Fruit fly (Drosophila melanogaster) whole organism, embryonic: ENCODE results near the gene Acbp6.
A peak's percentile ranks its signal among the peaks of the same experiment; 100 is the strongest.

ENCODE experiments used
- Awh ChIP-seq: fragments of 200-800 bp; sonication (Bioruptor generic); IDR thresholded peaks from 2 replicates; pipeline ENCODE4, ENCODE4 v1.3.6; 2022; ENCODE audit warnings: missing biosample characterization, missing genetic modification characterization
- Blimp-1 ChIP-seq: fragments of 200-800 bp; sonication (Bioruptor generic); optimal IDR thresholded peaks from 3 replicates; lab custom pipeline; 2018; ENCODE audit warnings: missing biosample characterization, missing genetic modification characterization, mild to moderate bottlenecking, moderate library complexity, missing genetic modification reagents
- C15 ChIP-seq: fragments of 200-800 bp; sonication (Bioruptor generic); IDR thresholded peaks from 3 replicates; pipeline ENCODE4 v1.3.6; 2022; ENCODE audit warnings: missing biosample characterization, missing genetic modification characterization
- CG10209 ChIP-seq: fragments of 200-800 bp; sonication (Bioruptor generic); optimal IDR thresholded peaks from 3 replicates; lab custom pipeline; 2017; ENCODE audit warnings: missing biosample characterization, mild to moderate bottlenecking, missing genetic modification characterization, missing genetic modification reagents
- CG11504 ChIP-seq: fragments of 200-800 bp; sonication (Bioruptor generic); optimal IDR thresholded peaks from 3 replicates; lab custom pipeline; 2019; ENCODE audit warnings: missing biosample characterization, mild to moderate bottlenecking, missing genetic modification characterization, moderate library complexity
- CG12104 ChIP-seq: fragments of 200-800 bp; sonication (Bioruptor generic); optimal IDR thresholded peaks from 3 replicates; lab custom pipeline; 2016; ENCODE audit warnings: missing biosample characterization, missing genetic modification characterization
- CG12155 ChIP-seq: fragments of 200-800 bp; sonication (Bioruptor generic); optimal IDR thresholded peaks from 3 replicates; lab custom pipeline; 2016; ENCODE audit warnings: missing biosample characterization, missing genetic modification characterization
- CG1233 ChIP-seq: fragments of 200-800 bp; sonication (Bioruptor generic); optimal IDR thresholded peaks from 4 replicates; lab custom pipeline; 2018; ENCODE audit warnings: missing biosample characterization, mild to moderate bottlenecking, missing genetic modification characterization
- CG13123 ChIP-seq: fragments of 200-800 bp; sonication (Bioruptor generic); optimal IDR thresholded peaks from 2 replicates; lab custom pipeline; 2016; ENCODE audit warnings: missing biosample characterization, missing genetic modification characterization
- CG13424 ChIP-seq: fragments of 200-800 bp; sonication (Bioruptor generic); optimal IDR thresholded peaks from 2 replicates; lab custom pipeline; 2019; ENCODE audit warnings: missing biosample characterization, mild to moderate bottlenecking, missing genetic modification characterization, moderate library complexity
- CG1647 ChIP-seq: fragments of 200-800 bp; sonication (Bioruptor generic); optimal IDR thresholded peaks from 3 replicates; lab custom pipeline; 2016; ENCODE audit warnings: missing biosample characterization, missing genetic modification characterization
- CG17802 ChIP-seq: fragments of 200-800 bp; sonication (Bioruptor generic); optimal IDR thresholded peaks from 2 replicates; lab custom pipeline; 2018; ENCODE audit warnings: missing biosample characterization, mild to moderate bottlenecking, missing genetic modification characterization, moderate library complexity
- CG1792 ChIP-seq: fragments of 200-800 bp; sonication (Bioruptor generic); optimal IDR thresholded peaks from 2 replicates; lab custom pipeline; 2016; ENCODE audit warnings: missing biosample characterization, missing genetic modification characterization
- CG18619 ChIP-seq: fragments of 200-800 bp; sonication (Bioruptor generic); optimal IDR thresholded peaks from 3 replicates; lab custom pipeline; 2017; ENCODE audit warnings: missing biosample characterization, mild to moderate bottlenecking, missing genetic modification characterization
- CG30431 ChIP-seq: fragments of 200-800 bp; sonication (Bioruptor generic); optimal IDR thresholded peaks from 2 replicates; lab custom pipeline; 2017; ENCODE audit warnings: missing biosample characterization, missing genetic modification characterization
- CG3407 ChIP-seq: fragments of 200-800 bp; sonication (Bioruptor generic); optimal IDR thresholded peaks from 2 replicates; lab custom pipeline; 2018; ENCODE audit warnings: missing biosample characterization, mild to moderate bottlenecking, missing genetic modification characterization
- CG6854 ChIP-seq: fragments of 200-800 bp; sonication (Bioruptor generic); optimal IDR thresholded peaks from 3 replicates; lab custom pipeline; 2017; ENCODE audit warnings: missing biosample characterization, mild to moderate bottlenecking, missing genetic modification characterization
- CG7839 ChIP-seq: fragments of 200-800 bp; sonication (Bioruptor generic); optimal IDR thresholded peaks from 3 replicates; lab custom pipeline; 2018; ENCODE audit warnings: missing biosample characterization, mild to moderate bottlenecking, missing genetic modification characterization, moderate library complexity
- CG8765 ChIP-seq: fragments of 200-800 bp; sonication (Bioruptor generic); IDR thresholded peaks from 2 replicates; pipeline ENCODE4 v1.3.6; 2022; ENCODE audit warnings: missing biosample characterization, missing genetic modification characterization
- Dip3 ChIP-seq: fragments of 200-800 bp; sonication (Bioruptor generic); optimal IDR thresholded peaks from 3 replicates; lab custom pipeline; 2016; ENCODE audit warnings: missing biosample characterization, missing genetic modification characterization
- Dref ChIP-seq: fragments of 200-800 bp; sonication (Bioruptor generic); IDR thresholded peaks from 2 replicates; pipeline ENCODE4 v1.3.6; 2022; ENCODE audit warnings: missing biosample characterization, missing genetic modification characterization
- Fer2 ChIP-seq: fragments of 200-800 bp; sonication (Bioruptor generic); optimal IDR thresholded peaks from 2 replicates; lab custom pipeline; 2018; ENCODE audit warnings: missing biosample characterization, mild to moderate bottlenecking, missing genetic modification characterization, moderate library complexity
- Gug ChIP-seq: fragments of 200-800 bp; sonication (Bioruptor generic); IDR thresholded peaks from 4 replicates; pipeline ENCODE4 v1.3.6; 2022; ENCODE audit warnings: missing biosample characterization, missing genetic modification characterization
- HLH3B ChIP-seq: fragments of 200-800 bp; sonication (Bioruptor generic); IDR thresholded peaks from 2 replicates; pipeline ENCODE4 v1.3.6; 2022; ENCODE audit warnings: missing biosample characterization, missing genetic modification characterization
- Med ChIP-seq: fragments of 200-800 bp; sonication (Bioruptor generic); peaks from one replicate; lab custom pipeline; 2016; ENCODE audit warnings: missing biosample characterization, missing genetic modification characterization, mild to moderate bottlenecking, inconsistent platforms, moderate library complexity
- NC2β ChIP-seq: fragments of 200-800 bp; sonication (Bioruptor generic); optimal IDR thresholded peaks from 2 replicates; lab custom pipeline; 2016; ENCODE audit warnings: missing biosample characterization, missing genetic modification characterization
- PHDP ChIP-seq: fragments of 200-800 bp; sonication (Bioruptor generic); optimal IDR thresholded peaks from 3 replicates; lab custom pipeline; 2018; ENCODE audit warnings: missing biosample characterization, mild to moderate bottlenecking, missing genetic modification characterization, moderate library complexity
- Sry-β ChIP-seq: fragments of 200-800 bp; sonication (Bioruptor generic); optimal IDR thresholded peaks from 2 replicates; lab custom pipeline; 2018; ENCODE audit warnings: missing biosample characterization, mild to moderate bottlenecking, missing genetic modification characterization, moderate library complexity
- ac ChIP-seq: fragments of 200-800 bp; sonication (Bioruptor generic); optimal IDR thresholded peaks from 3 replicates; lab custom pipeline; 2017; ENCODE audit warnings: missing biosample characterization, mild to moderate bottlenecking, missing genetic modification characterization
- aop ChIP-seq: fragments of 200-800 bp; sonication (Bioruptor generic); IDR thresholded peaks from 2 replicates; pipeline ENCODE4 v1.3.6; 2022; ENCODE audit warnings: missing biosample characterization, missing genetic modification characterization
- az2 ChIP-seq: fragments of 200-800 bp; sonication (Bioruptor generic); optimal IDR thresholded peaks from 3 replicates; lab custom pipeline; 2016; ENCODE audit warnings: missing biosample characterization, missing genetic modification characterization
- bab2 ChIP-seq: fragments of 200-800 bp; sonication (Bioruptor generic); optimal IDR thresholded peaks from 2 replicates; lab custom pipeline; 2016; ENCODE audit warnings: missing biosample characterization, missing genetic modification characterization
- chinmo ChIP-seq: fragments of 200-800 bp; sonication (Bioruptor generic); IDR thresholded peaks from 4 replicates; pipeline ENCODE4 v1.3.6; 2022; ENCODE audit warnings: missing biosample characterization, missing genetic modification characterization; ENCODE audit not compliant: partially characterized antibody
- disco-r ChIP-seq: fragments of 200-800 bp; sonication (Bioruptor generic); optimal IDR thresholded peaks from 2 replicates; lab custom pipeline; 2016; ENCODE audit warnings: missing biosample characterization, missing genetic modification characterization
- dmrt99B ChIP-seq: fragments of 200-800 bp; sonication (Bioruptor generic); optimal IDR thresholded peaks from 2 replicates; lab custom pipeline; 2018; ENCODE audit warnings: missing biosample characterization, mild to moderate bottlenecking, missing genetic modification characterization, moderate library complexity
- eyg ChIP-seq: fragments of 200-800 bp; sonication (Bioruptor generic); optimal IDR thresholded peaks from 3 replicates; lab custom pipeline; 2016; ENCODE audit warnings: missing biosample characterization, missing genetic modification characterization
- ham ChIP-seq: fragments of 200-800 bp; sonication (Bioruptor generic); IDR thresholded peaks from 2 replicates; pipeline ENCODE4 v1.3.6; 2022; ENCODE audit warnings: missing biosample characterization, missing genetic modification characterization
- kah ChIP-seq: fragments of 200-800 bp; sonication (Bioruptor generic); optimal IDR thresholded peaks from 2 replicates; lab custom pipeline; 2018; ENCODE audit warnings: missing biosample characterization, mild to moderate bottlenecking, missing genetic modification characterization
- kni ChIP-seq: fragments of 200-800 bp; sonication (Bioruptor generic); optimal IDR thresholded peaks from 3 replicates; lab custom pipeline; 2017; ENCODE audit warnings: mild to moderate bottlenecking, missing biosample characterization, missing genetic modification reagents, missing genetic modification characterization
- lbe ChIP-seq: fragments of 200-800 bp; sonication (Bioruptor generic); optimal IDR thresholded peaks from 2 replicates; lab custom pipeline; 2016; ENCODE audit warnings: missing biosample characterization, mild to moderate bottlenecking, missing genetic modification characterization
- mirr ChIP-seq: fragments of 200-800 bp; sonication (Bioruptor generic); optimal IDR thresholded peaks from 3 replicates; lab custom pipeline; 2018; ENCODE audit warnings: missing biosample characterization, mild to moderate bottlenecking, missing genetic modification characterization
- nerfin-1 ChIP-seq: fragments of 200-800 bp; sonication (Bioruptor generic); optimal IDR thresholded peaks from 3 replicates; lab custom pipeline; 2019; ENCODE audit warnings: missing biosample characterization, mild to moderate bottlenecking, missing genetic modification characterization, moderate library complexity
- p53 ChIP-seq: fragments of 200-800 bp; sonication (Bioruptor generic); optimal IDR thresholded peaks from 2 replicates; lab custom pipeline; 2016; ENCODE audit warnings: missing biosample characterization, missing genetic modification characterization
- pita ChIP-seq: fragments of 200-800 bp; sonication (Bioruptor generic); optimal IDR thresholded peaks from 2 replicates; lab custom pipeline; 2017; ENCODE audit warnings: missing biosample characterization, mild to moderate bottlenecking, missing genetic modification characterization
- pum ChIP-seq: fragments of 200-800 bp; sonication (Bioruptor generic); optimal IDR thresholded peaks from 2 replicates; lab custom pipeline; 2016; ENCODE audit warnings: missing biosample characterization, missing genetic modification characterization
- scrt ChIP-seq: fragments of 200-800 bp; sonication (Bioruptor generic); optimal IDR thresholded peaks from 2 replicates; lab custom pipeline; 2018; ENCODE audit warnings: missing biosample characterization, mild to moderate bottlenecking, missing genetic modification characterization, moderate library complexity
- sisA ChIP-seq: fragments of 200-800 bp; sonication (Bioruptor generic); IDR thresholded peaks from 2 replicates; pipeline ENCODE4 v1.3.6; 2022; ENCODE audit warnings: missing biosample characterization, missing genetic modification characterization
- sr ChIP-seq: fragments of 200-800 bp; sonication (Bioruptor generic); IDR thresholded peaks from 3 replicates; pipeline ENCODE4 v1.3.6; 2022; ENCODE audit warnings: missing biosample characterization, missing genetic modification characterization
- unc-4 ChIP-seq: fragments of 200-800 bp; sonication (Bioruptor generic); IDR thresholded peaks from 2 replicates; pipeline ENCODE4 v1.3.6; 2022; ENCODE audit warnings: missing biosample characterization, missing genetic modification characterization; ENCODE audit not compliant: partially characterized antibody
- vfl ChIP-seq: fragments of 200-800 bp; sonication (Bioruptor generic); optimal IDR thresholded peaks from 2 replicates; lab custom pipeline; 2016; ENCODE audit warnings: missing biosample characterization, missing genetic modification characterization
- vvl ChIP-seq: fragments of 200-800 bp; sonication (Bioruptor generic); IDR thresholded peaks from 2 replicates; pipeline ENCODE4 v1.3.6; 2022; ENCODE audit warnings: missing biosample characterization, missing genetic modification characterization

Gene Acbp6

dm6 chr3L:7090764-7091163 lies 37.9 kb upstream of the Acbp6 start (continued):
- peak; percentile 22 for TF ChIP-seq CG6854 (GFP tag; lab: Kevin White, UChicago)
- TF ChIP-seq Gug (GFP tag; lab: Robert Waterston, UW): peak; percentile 57; the same call in 1 of the 4 replicates
- peak; percentile 73 for TF ChIP-seq CG13424 (tag; lab: Kevin White, UChicago)
- TF ChIP-seq CG10209: peak; percentile 32
- peak; percentile 67 for TF ChIP-seq Blimp-1 (GFP tag; lab: Kevin White, UChicago)
- peak; percentile 68 for TF ChIP-seq kah (GFP tag; lab: Kevin White, UChicago)
- TF ChIP-seq CG13123 (GFP tag; lab: Kevin White, UChicago): no peak
- TF ChIP-seq Dip3 (GFP tag; lab: Kevin White, UChicago): no peak
- TF ChIP-seq vfl (GFP tag; lab: Kevin White, UChicago): no peak
- peak; percentile 43; the same call in 1 of the 3 replicates for TF ChIP-seq C15
- TF ChIP-seq aop (GFP tag; lab: Robert Waterston, UW): no peak
- no peak for TF ChIP-seq Sry-β (GFP tag; lab: Kevin White, UChicago)
- no peak for TF ChIP-seq eyg (GFP tag; lab: Kevin White, UChicago)
- peak; percentile 76 for TF ChIP-seq sisA (GFP tag; lab: Robert Waterston, UW)
- TF ChIP-seq CG30431 (GFP tag; lab: Kevin White, UChicago): no peak
- no peak for TF ChIP-seq CG12155 (GFP tag; lab: Kevin White, UChicago)
- TF ChIP-seq sr (GFP tag; lab: Robert Waterston, UW): peak; percentile 13; the same call in 1 of the 3 replicates
- TF ChIP-seq CG11504: peak; percentile 85
- TF ChIP-seq kni (GFP tag; lab: Kevin White, UChicago): no peak
- TF ChIP-seq pita (GFP tag; lab: Kevin White, UChicago): no peak
- no peak for TF ChIP-seq ham
- TF ChIP-seq ac (GFP tag; lab: Kevin White, UChicago): no peak
- TF ChIP-seq Med (GFP tag; lab: Kevin White, UChicago): peak; percentile 90
- TF ChIP-seq HLH3B (GFP tag; lab: Robert Waterston, UW): peak; percentile 74
- TF ChIP-seq bab2 (GFP tag; lab: Kevin White, UChicago): peak; percentile 51
- peak; percentile 90 for TF ChIP-seq vvl (GFP tag; lab: Robert Waterston, UW)
- TF ChIP-seq CG1792 (GFP tag; lab: Kevin White, UChicago): peak; percentile 39
- no peak for TF ChIP-seq CG8765 (GFP tag; lab: Robert Waterston, UW)
- peak; percentile 33 for TF ChIP-seq CG1233 (GFP tag; lab: Kevin White, UChicago)
- TF ChIP-seq PHDP (tag; lab: Kevin White, UChicago): peak; percentile 28
- peak; percentile 80 for TF ChIP-seq nerfin-1 (tag; lab: Kevin White, UChicago)
- no peak for TF ChIP-seq CG3407 (GFP tag; lab: Kevin White, UChicago)
- TF ChIP-seq Awh: peak; percentile 73; the same call in 1 of the 2 replicates
- peak; percentile 58 for TF ChIP-seq scrt (GFP tag; lab: Kevin White, UChicago)
- no peak for TF ChIP-seq chinmo (GFP tag; lab: Robert Waterston, UW)
- no peak for TF ChIP-seq lbe (GFP tag; lab: Kevin White, UChicago)
- TF ChIP-seq CG17802 (tag; lab: Kevin White, UChicago): peak; percentile 36
- no peak for TF ChIP-seq CG1647 (GFP tag; lab: Kevin White, UChicago)
- peak; percentile 88 for TF ChIP-seq dmrt99B
- TF ChIP-seq p53 (GFP tag; lab: Kevin White, UChicago): no peak
- TF ChIP-seq az2: peak; percentile 44
- TF ChIP-seq CG18619 (GFP tag; lab: Kevin White, UChicago): no peak
- peak; percentile 48 for TF ChIP-seq pum (GFP tag; lab: Kevin White, UChicago)
- no peak for TF ChIP-seq Fer2 (tag; lab: Kevin White, UChicago)
- peak; percentile 27 for TF ChIP-seq CG12104 (GFP tag; lab: Kevin White, UChicago)
- TF ChIP-seq CG7839: peak; percentile 69
- no peak for TF ChIP-seq disco-r (GFP tag; lab: Kevin White, UChicago)
- no peak for TF ChIP-seq NC2β (GFP tag; lab: Kevin White, UChicago)
- no peak for TF ChIP-seq mirr (GFP tag; lab: Kevin White, UChicago)
- no peak for TF ChIP-seq Dref
- no peak for TF ChIP-seq unc-4 (GFP tag; lab: Robert Waterston, UW)
